Worm (Caenorhabditis elegans): ENCODE data around the gene dbn-1.

The dbn-1 gene

DNA sequence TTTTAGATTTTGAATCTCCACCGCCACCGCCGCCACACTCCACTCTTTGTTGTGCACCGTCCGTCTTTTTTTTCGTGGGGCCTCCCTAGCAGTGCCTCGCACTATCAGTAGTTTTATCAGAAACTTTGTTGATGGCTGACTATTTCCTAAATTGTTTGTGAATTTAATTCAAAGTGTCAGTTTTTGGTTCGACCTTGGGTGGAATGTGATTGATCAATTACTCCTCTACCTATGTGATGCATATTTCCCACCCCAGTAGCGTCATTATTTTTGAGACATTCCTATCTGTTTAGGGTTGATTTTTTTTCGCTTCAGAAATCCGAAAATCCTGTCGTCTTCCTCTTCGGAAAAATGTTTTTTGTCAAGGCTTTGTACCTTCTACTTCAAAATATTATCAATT is 51.2 kb downstream of the dbn-1 start:
- TF ChIP-seq snpc-1.3 (tag; optimal IDR thresholded peaks at IDR 0.05; ENCODE audit: insufficient read depth) (no peak), F33H1.4 (GFP tag; IDR thresholded peaks at IDR 0.05) (no peak), fkh-3 (tag; optimal IDR thresholded peaks at IDR 0.05) (no peak), hsf-1 (GFP tag; IDR thresholded peaks at IDR 0.05) (no peak), ceh-91 (GFP tag; IDR thresholded peaks at IDR 0.05) (no peak), ets-4 (GFP tag; optimal IDR thresholded peaks at IDR 0.05) (no peak), ztf-22 (GFP tag; optimal IDR thresholded peaks at IDR 0.05) (no peak), ztf-3 (GFP tag; optimal IDR thresholded peaks at IDR 0.05) (no peak), nhr-90 (tag; optimal IDR thresholded peaks at IDR 0.05) (no peak), attf-3 (GFP tag; conservative IDR thresholded peaks at IDR 0.05) (no peak), bed-2 (GFP tag; IDR thresholded peaks at IDR 0.05) (no peak), hlh-12 (tag; optimal IDR thresholded peaks at IDR 0.05) (no peak), F49E8.2 (tag; optimal IDR thresholded peaks at IDR 0.05; ENCODE audit: insufficient read depth) (no peak), nhr-27 (tag; optimal IDR thresholded peaks at IDR 0.05) (no peak), cebp-1 (GFP tag; IDR thresholded peaks at IDR 0.05) (no peak), cebp-1 (tag; optimal IDR thresholded peaks at IDR 0.05) (no peak)

Data from whole organism, young adult.